Fruit fly (Drosophila melanogaster) whole organism, embryonic: ENCODE results near the gene CG32163.

Experiments
- Bteb2 ChIP-seq: fragments of 200-800 bp; sonication (Bioruptor generic); optimal IDR thresholded peaks from 2 replicates; lab custom pipeline; 2016; ENCODE audit warnings: missing biosample characterization, missing genetic modification characterization
- CG10147 ChIP-seq: fragments of 200-800 bp; sonication (Bioruptor generic); optimal IDR thresholded peaks from 2 replicates; lab custom pipeline; 2019; ENCODE audit warnings: missing biosample characterization, mild to moderate bottlenecking, missing genetic modification characterization, moderate library complexity
- CG10959 ChIP-seq: fragments of 200-800 bp; sonication (Bioruptor generic); IDR thresholded peaks from 2 replicates; pipeline ENCODE4 v1.3.6; 2022; ENCODE audit warnings: missing biosample characterization, missing genetic modification characterization
- CG11456 ChIP-seq: fragments of 200-800 bp; sonication (Bioruptor generic); IDR thresholded peaks from 3 replicates; pipeline ENCODE4 v1.3.6; 2022; ENCODE audit warnings: missing biosample characterization, missing genetic modification characterization
- CG12659 ChIP-seq: fragments of 200-800 bp; sonication (Bioruptor generic); optimal IDR thresholded peaks from 3 replicates; lab custom pipeline; 2017; ENCODE audit warnings: mild to moderate bottlenecking, missing biosample characterization, missing genetic modification reagents, missing genetic modification characterization
- CG15269 ChIP-seq: fragments of 200-800 bp; sonication (Bioruptor generic); optimal IDR thresholded peaks from 2 replicates; lab custom pipeline; 2018; ENCODE audit warnings: missing biosample characterization, mild to moderate bottlenecking, missing genetic modification characterization, moderate library complexity
- CG16779 ChIP-seq: fragments of 200-800 bp; sonication (Bioruptor generic); IDR thresholded peaks from 2 replicates; pipeline ENCODE4 v1.3.6; 2022; ENCODE audit warnings: missing biosample characterization, missing genetic modification characterization
- CG16815 ChIP-seq: fragments of 200-800 bp; sonication (Bioruptor generic); optimal IDR thresholded peaks from 3 replicates; lab custom pipeline; 2017; ENCODE audit warnings: missing biosample characterization, mild to moderate bottlenecking, missing genetic modification characterization
- CG17361 ChIP-seq: fragments of 200-800 bp; sonication (Bioruptor generic); IDR thresholded peaks from 3 replicates; pipeline ENCODE4 v1.3.6; 2022; ENCODE audit warnings: missing biosample characterization, missing genetic modification characterization
- CG18262 ChIP-seq: fragments of 200-800 bp; optimal IDR thresholded peaks from 3 replicates; lab custom pipeline; 2019; ENCODE audit warnings: missing biosample characterization, mild to moderate bottlenecking, missing genetic modification characterization, moderate library complexity
- CG31224 ChIP-seq: fragments of 200-800 bp; sonication (Bioruptor generic); IDR thresholded peaks from 2 replicates; pipeline ENCODE4 v1.3.6; 2022; ENCODE audit warnings: missing biosample characterization, missing genetic modification characterization
- CG32767 ChIP-seq: fragments of 200-800 bp; sonication (Bioruptor generic); IDR thresholded peaks from 2 replicates; pipeline ENCODE4 v1.3.6; 2022; ENCODE audit warnings: missing biosample characterization, missing genetic modification characterization
- CG42726 ChIP-seq: fragments of 200-800 bp; sonication (Bioruptor generic); IDR thresholded peaks from 2 replicates; pipeline ENCODE4 v1.3.6; 2022; ENCODE audit warnings: missing biosample characterization, missing genetic modification characterization; ENCODE audit not compliant: partially characterized antibody
- CG6654 ChIP-seq: fragments of 200-800 bp; sonication (Bioruptor generic); optimal IDR thresholded peaks from 2 replicates; lab custom pipeline; 2017; ENCODE audit warnings: missing biosample characterization, mild to moderate bottlenecking, missing genetic modification characterization
- CG7556 ChIP-seq: fragments of 200-800 bp; sonication (Bioruptor generic); optimal IDR thresholded peaks from 2 replicates; lab custom pipeline; 2017; ENCODE audit warnings: missing biosample characterization, mild to moderate bottlenecking, missing genetic modification characterization
- CG8388 ChIP-seq: fragments of 200-800 bp; sonication (Bioruptor generic); optimal IDR thresholded peaks from 2 replicates; lab custom pipeline; 2019; ENCODE audit warnings: missing biosample characterization, mild to moderate bottlenecking, missing genetic modification characterization, moderate library complexity
- CG8765 ChIP-seq: fragments of 200-800 bp; sonication (Bioruptor generic); IDR thresholded peaks from 2 replicates; pipeline ENCODE4 v1.3.6; 2022; ENCODE audit warnings: missing biosample characterization, missing genetic modification characterization
- CG8924 ChIP-seq: fragments of 200-800 bp; optimal IDR thresholded peaks from 3 replicates; lab custom pipeline; 2019; ENCODE audit warnings: missing biosample characterization, mild to moderate bottlenecking, missing genetic modification characterization, moderate library complexity
- CTCF ChIP-seq: fragments of 200-800 bp; sonication (Bioruptor generic); optimal IDR thresholded peaks from 2 replicates; lab custom pipeline; 2017; ENCODE audit warnings: missing biosample characterization, mild to moderate bottlenecking, missing genetic modification characterization, moderate library complexity
- Dll ChIP-seq: fragments of 200-800 bp; sonication (Bioruptor generic); IDR thresholded peaks from 4 replicates; pipeline ENCODE4 v1.3.6; 2022; ENCODE audit warnings: missing biosample characterization, missing genetic modification characterization; ENCODE audit not compliant: partially characterized antibody
- Ets65A ChIP-seq: fragments of 200-800 bp; sonication (Bioruptor generic); peaks from one replicate; lab custom pipeline; 2016; ENCODE audit warnings: missing biosample characterization, missing genetic modification characterization
- Ets97D ChIP-seq: fragments of 200-800 bp; sonication (Bioruptor generic); optimal IDR thresholded peaks from 3 replicates; lab custom pipeline; 2016; ENCODE audit warnings: missing biosample characterization, missing genetic modification characterization
- GATAe ChIP-seq: fragments of 200-800 bp; sonication (Bioruptor generic); conservative IDR thresholded peaks from 2 replicates; pipeline ENCODE4 v1.3.6; 2022; ENCODE audit warnings: missing biosample characterization, missing genetic modification characterization
- HLH54F ChIP-seq: fragments of 200-800 bp; sonication (Bioruptor generic); optimal IDR thresholded peaks from 3 replicates; lab custom pipeline; 2016; ENCODE audit warnings: missing biosample characterization, missing genetic modification characterization
- Hand ChIP-seq: fragments of 200-800 bp; sonication (Bioruptor generic); optimal IDR thresholded peaks from 2 replicates; lab custom pipeline; 2017; ENCODE audit warnings: mild to moderate bottlenecking, missing biosample characterization, missing genetic modification reagents, missing genetic modification characterization
- Hr51 ChIP-seq, 2 experiments: fragments of 200-800 bp; sonication (Bioruptor generic); optimal IDR thresholded peaks; 2 replicates in 1 of 2; 3 replicates in 1 of 2; lab custom pipeline; 2016 to 2018; ENCODE audit warnings: missing biosample characterization in 2 of 2, missing genetic modification characterization in 2 of 2, mild to moderate bottlenecking in 1 of 2, moderate library complexity in 1 of 2
- Hr78 ChIP-seq, 2 experiments: fragments of 200-800 bp in 1 of 2; fragments of >200 bp in 1 of 2; sonication (Bioruptor generic) in 1 of 2; optimal IDR thresholded peaks; 2 replicates each; lab custom pipeline; 2017 to 2019; ENCODE audit warnings: missing biosample characterization in 2 of 2, missing genetic modification characterization in 2 of 2, mild to moderate bottlenecking in 1 of 2, moderate library complexity in 1 of 2
- MESR4 ChIP-seq: fragments of 200-800 bp; sonication (Bioruptor generic); optimal IDR thresholded peaks from 2 replicates; lab custom pipeline; 2018; ENCODE audit warnings: missing biosample characterization, mild to moderate bottlenecking, missing genetic modification characterization, moderate library complexity
- Meics ChIP-seq: fragments of 200-800 bp; sonication (Bioruptor generic); optimal IDR thresholded peaks from 2 replicates; lab custom pipeline; 2017; ENCODE audit warnings: missing biosample characterization, mild to moderate bottlenecking, missing genetic modification characterization
- Mrtf ChIP-seq: fragments of 200-800 bp; sonication (Bioruptor generic); IDR thresholded peaks from 3 replicates; pipeline ENCODE4 v1.3.6; 2022; ENCODE audit warnings: missing biosample characterization, missing genetic modification characterization
- Oli ChIP-seq: fragments of 200-800 bp; sonication (Bioruptor generic); optimal IDR thresholded peaks from 2 replicates; lab custom pipeline; 2018; ENCODE audit warnings: missing biosample characterization, mild to moderate bottlenecking, missing genetic modification characterization, moderate library complexity
- Ssrp ChIP-seq: fragments of 200-800 bp; sonication (Bioruptor generic); optimal IDR thresholded peaks from 2 replicates; lab custom pipeline; 2018; ENCODE audit warnings: missing biosample characterization, mild to moderate bottlenecking, missing genetic modification characterization, moderate library complexity
- ab ChIP-seq: fragments of 200-800 bp; sonication (Bioruptor generic); optimal IDR thresholded peaks from 2 replicates; lab custom pipeline; 2016; ENCODE audit warnings: missing biosample characterization, missing genetic modification characterization
- ara ChIP-seq: fragments of 200-800 bp; sonication (Bioruptor generic); IDR thresholded peaks from 2 replicates; pipeline ENCODE4 v1.3.6; 2022; ENCODE audit warnings: missing biosample characterization, missing genetic modification characterization
- ato ChIP-seq: fragments of 200-800 bp; sonication (Bioruptor generic); IDR thresholded peaks from 2 replicates; pipeline ENCODE4 v1.3.6; 2022; ENCODE audit warnings: missing biosample characterization, missing genetic modification characterization; ENCODE audit not compliant: partially characterized antibody
- bcd ChIP-seq: fragments of 200-800 bp; sonication (Bioruptor generic); optimal IDR thresholded peaks from 2 replicates; lab custom pipeline; 2017; ENCODE audit warnings: missing biosample characterization, mild to moderate bottlenecking, missing genetic modification characterization
- chn ChIP-seq: fragments of 200-800 bp; sonication (Bioruptor generic); optimal IDR thresholded peaks from 2 replicates; lab custom pipeline; 2016; ENCODE audit warnings: missing biosample characterization, missing genetic modification characterization
- dimm ChIP-seq: fragments of 200-800 bp; sonication (Bioruptor generic); IDR thresholded peaks from 2 replicates; pipeline ENCODE4 v1.3.6; 2022; ENCODE audit warnings: missing biosample characterization, missing genetic modification characterization
- eve ChIP-seq, 2 experiments: fragments of >200 bp; optimal IDR thresholded peaks; 2 replicates each; lab custom pipeline; 2017; ENCODE audit warnings: missing biosample characterization in 2 of 2, missing genetic modification characterization in 2 of 2
- fd3F ChIP-seq: fragments of 200-800 bp; sonication (Bioruptor generic); optimal IDR thresholded peaks from 2 replicates; lab custom pipeline; 2018; ENCODE audit warnings: missing biosample characterization, mild to moderate bottlenecking, missing genetic modification characterization, moderate library complexity
- gcm ChIP-seq: fragments of 200-800 bp; sonication (Bioruptor generic); optimal IDR thresholded peaks from 2 replicates; lab custom pipeline; 2019; ENCODE audit warnings: missing biosample characterization, mild to moderate bottlenecking, missing genetic modification characterization, moderate library complexity
- gsb-n ChIP-seq: fragments of 200-800 bp; sonication (Bioruptor generic); optimal IDR thresholded peaks from 3 replicates; lab custom pipeline; 2018; ENCODE audit warnings: missing biosample characterization, mild to moderate bottlenecking, missing genetic modification characterization
- klu ChIP-seq: fragments of 200-800 bp; sonication (Bioruptor generic); IDR thresholded peaks from 2 replicates; pipeline ENCODE4 v1.3.6; 2022; ENCODE audit warnings: missing biosample characterization, missing genetic modification characterization
- lola ChIP-seq, 3 experiments: fragments of >200 bp in 2 of 3; fragments of 200-800 bp in 1 of 3; sonication (Bioruptor generic) in 1 of 3; optimal IDR thresholded peaks; 2 replicates each; lab custom pipeline; 2017 to 2019; ENCODE audit warnings: missing biosample characterization in 3 of 3, missing genetic modification characterization in 3 of 3, mild to moderate bottlenecking in 1 of 3, moderate library complexity in 1 of 3
- maf-S ChIP-seq: fragments of 200-800 bp; sonication (Bioruptor generic); optimal IDR thresholded peaks from 2 replicates; lab custom pipeline; 2016; ENCODE audit warnings: missing biosample characterization, missing genetic modification characterization
- nom ChIP-seq: fragments of 200-800 bp; sonication (Bioruptor generic); optimal IDR thresholded peaks from 2 replicates; lab custom pipeline; 2017; ENCODE audit warnings: missing biosample characterization, missing genetic modification characterization, mild to moderate bottlenecking, moderate library complexity, missing genetic modification reagents
- phol ChIP-seq: fragments of 200-800 bp; sonication (Bioruptor generic); optimal IDR thresholded peaks from 3 replicates; lab custom pipeline; 2018; ENCODE audit warnings: missing biosample characterization, mild to moderate bottlenecking, missing genetic modification characterization, moderate library complexity
- sna ChIP-seq: fragments of 200-800 bp; sonication (Bioruptor generic); IDR thresholded peaks from 2 replicates; pipeline ENCODE4 v1.3.6; 2022; ENCODE audit warnings: missing biosample characterization, missing genetic modification characterization; ENCODE audit not compliant: partially characterized antibody
- stwl ChIP-seq: fragments of 200-800 bp; sonication (Bioruptor generic); optimal IDR thresholded peaks from 3 replicates; lab custom pipeline; 2018; ENCODE audit warnings: missing biosample characterization, mild to moderate bottlenecking, missing genetic modification characterization, moderate library complexity
- ttk ChIP-seq: fragments of 200-800 bp; sonication (Bioruptor generic); IDR thresholded peaks from 2 replicates; pipeline ENCODE4 v2.1.2; 2022; ENCODE audit warnings: missing biosample characterization, missing genetic modification characterization

The CG32163 gene

dm6 chr3L:16635566-16636210 is 48.7 kb downstream of the CG32163 start (continued):
- peak; percentile 12 for TF ChIP-seq CG12659
- TF ChIP-seq nom (GFP tag; lab: Kevin White, UChicago): no peak
- peak; percentile 44 for TF ChIP-seq CG15269 (tag; lab: Kevin White, UChicago)
- peak; percentile 64 for TF ChIP-seq CG18262 (tag; lab: Kevin White, UChicago)
- peak in 1 of 3 experiments; percentile 59 for TF ChIP-seq lola (GFP tag; optimal IDR thresholded peaks at IDR 0.05; lab: Kevin White, UChicago)
- no peak for TF ChIP-seq Bteb2 (GFP tag; lab: Kevin White, UChicago)
- TF ChIP-seq fd3F (GFP tag; lab: Kevin White, UChicago): no peak
- TF ChIP-seq Hand (GFP tag; lab: Kevin White, UChicago): no peak
- no peak for TF ChIP-seq CG42726 (GFP tag; lab: Robert Waterston, UW)
- TF ChIP-seq chn: no peak
- no peak for TF ChIP-seq CG8765 (GFP tag; lab: Robert Waterston, UW)
- no peak for TF ChIP-seq CG31224
- no peak for TF ChIP-seq CG16779 (GFP tag; lab: Robert Waterston, UW)
- TF ChIP-seq CTCF (GFP tag; lab: Kevin White, UChicago): no peak
- no peak for TF ChIP-seq sna (GFP tag; lab: Robert Waterston, UW)
- no peak for TF ChIP-seq ara (GFP tag; lab: Robert Waterston, UW)
- TF ChIP-seq Ets65A (GFP tag; lab: Kevin White, UChicago): no peak
- TF ChIP-seq klu (GFP tag; lab: Robert Waterston, UW): no peak
- TF ChIP-seq Oli (tag; lab: Kevin White, UChicago): peak; percentile 38
- no peak for TF ChIP-seq ab (GFP tag; lab: Kevin White, UChicago)
- peak; percentile 10 for TF ChIP-seq gsb-n (tag; lab: Kevin White, UChicago)
- TF ChIP-seq ttk: no peak
- TF ChIP-seq GATAe (GFP tag; lab: Robert Waterston, UW): no peak
- TF ChIP-seq bcd: peak; percentile 12
- TF ChIP-seq Ssrp (tag; lab: Kevin White, UChicago): peak; percentile 13
- no peak for TF ChIP-seq Dll (GFP tag; lab: Robert Waterston, UW)
- TF ChIP-seq Hr51 (GFP tag; optimal IDR thresholded peaks at IDR 0.05; lab: Kevin White, UChicago): no peak
- TF ChIP-seq Mrtf (GFP tag; lab: Robert Waterston, UW): 0 out of 3 replicates have a peak, but pooled peaks have one; percentile 18
- TF ChIP-seq maf-S (GFP tag; lab: Kevin White, UChicago): no peak
- TF ChIP-seq CG17361: peak; percentile 59; the same call in 2 of the 3 replicates
- peak; percentile 4 for TF ChIP-seq Meics (GFP tag; lab: Kevin White, UChicago)
- no peak for TF ChIP-seq CG10959
- peak; percentile 30 for TF ChIP-seq CG8924 (tag; lab: Kevin White, UChicago)
- peak; percentile 37 for TF ChIP-seq phol
- no peak for TF ChIP-seq Ets97D
- TF ChIP-seq stwl (tag; lab: Kevin White, UChicago): no peak
- no peak for TF ChIP-seq Hr78 (GFP tag; optimal IDR thresholded peaks at IDR 0.05; lab: Kevin White, UChicago)
- no peak for TF ChIP-seq MESR4 (GFP tag; lab: Kevin White, UChicago)
- TF ChIP-seq CG6654 (GFP tag; lab: Kevin White, UChicago): no peak
- TF ChIP-seq CG7556 (GFP tag; lab: Kevin White, UChicago): peak; percentile 45
- peak in 1 of 2 experiments; percentile 7 for TF ChIP-seq eve (GFP tag; optimal IDR thresholded peaks at IDR 0.05; lab: Kevin White, UChicago)
- TF ChIP-seq CG11456 (GFP tag; lab: Robert Waterston, UW): no peak
- no peak for TF ChIP-seq ato
- no peak for TF ChIP-seq gcm
- no peak for TF ChIP-seq CG32767 (GFP tag; lab: Robert Waterston, UW)
- TF ChIP-seq HLH54F (GFP tag; lab: Kevin White, UChicago): no peak
- TF ChIP-seq CG10147: no peak
- TF ChIP-seq CG8388 (GFP tag; lab: Kevin White, UChicago): peak; percentile 22
- TF ChIP-seq CG16815 (GFP tag; lab: Kevin White, UChicago): peak; percentile 2
- no peak for TF ChIP-seq dimm
